Fruit fly (Drosophila melanogaster) whole organism, adult: Measurements from ENCODE around the gene Gnf1.

ENCODE experiments used
- CG12768 ChIP-seq: fragments of 200-800 bp; sonication (Bioruptor generic); optimal IDR thresholded peaks from 2 replicates; lab custom pipeline; 2017; ENCODE audit warnings: missing biosample characterization, missing genetic modification characterization, mild to moderate bottlenecking, moderate library complexity, missing genetic modification reagents
- CG14711 ChIP-seq: fragments of 200-800 bp; sonication (Bioruptor generic); optimal IDR thresholded peaks from 2 replicates; lab custom pipeline; 2018; ENCODE audit warnings: missing biosample characterization, mild to moderate bottlenecking, missing genetic modification characterization, moderate library complexity
- CG33017 ChIP-seq: fragments of 200-800 bp; sonication (Bioruptor generic); optimal IDR thresholded peaks from 2 replicates; lab custom pipeline; 2018; ENCODE audit warnings: missing biosample characterization, mild to moderate bottlenecking, missing genetic modification characterization, moderate library complexity
- CG5204 ChIP-seq: fragments of 200-800 bp; sonication (Bioruptor generic); optimal IDR thresholded peaks from 2 replicates; lab custom pipeline; 2016; ENCODE audit warnings: missing biosample characterization, missing genetic modification characterization
- CG7045 ChIP-seq: fragments of 200-800 bp; sonication (Bioruptor generic); optimal IDR thresholded peaks from 2 replicates; lab custom pipeline; 2017; ENCODE audit warnings: missing biosample characterization, mild to moderate bottlenecking, missing genetic modification characterization
- Clk ChIP-seq: fragments of 200-800 bp; sonication (Bioruptor generic); optimal IDR thresholded peaks from 2 replicates; lab custom pipeline; 2017; ENCODE audit warnings: missing biosample characterization, missing genetic modification characterization
- Hr96 ChIP-seq: fragments of 200-800 bp; sonication (Bioruptor generic); optimal IDR thresholded peaks from 2 replicates; lab custom pipeline; 2016; ENCODE audit warnings: missing biosample characterization, missing genetic modification characterization
- bab1 ChIP-seq: fragments of 200-800 bp; sonication (Bioruptor generic); optimal IDR thresholded peaks from 3 replicates; lab custom pipeline; 2019; ENCODE audit warnings: missing biosample characterization, mild to moderate bottlenecking, missing genetic modification characterization, moderate library complexity
- cnc ChIP-seq, 2 experiments: fragments of >200 bp; optimal IDR thresholded peaks; 2 replicates each; lab custom pipeline; 2017
- kay ChIP-seq: fragments of 200-800 bp; sonication (Bioruptor generic); peaks from one replicate; lab custom pipeline; 2016; ENCODE audit warnings: missing biosample characterization, missing genetic modification characterization, borderline replicate concordance
- tj ChIP-seq: fragments of 200-800 bp; sonication (Bioruptor generic); optimal IDR thresholded peaks from 3 replicates; lab custom pipeline; 2017; ENCODE audit warnings: missing biosample characterization, mild to moderate bottlenecking, missing genetic modification characterization, moderate library complexity
- toe ChIP-seq: fragments of 200-800 bp; sonication (Bioruptor generic); optimal IDR thresholded peaks from 2 replicates; lab custom pipeline; 2016; ENCODE audit warnings: missing biosample characterization, missing genetic modification characterization

DNA sequence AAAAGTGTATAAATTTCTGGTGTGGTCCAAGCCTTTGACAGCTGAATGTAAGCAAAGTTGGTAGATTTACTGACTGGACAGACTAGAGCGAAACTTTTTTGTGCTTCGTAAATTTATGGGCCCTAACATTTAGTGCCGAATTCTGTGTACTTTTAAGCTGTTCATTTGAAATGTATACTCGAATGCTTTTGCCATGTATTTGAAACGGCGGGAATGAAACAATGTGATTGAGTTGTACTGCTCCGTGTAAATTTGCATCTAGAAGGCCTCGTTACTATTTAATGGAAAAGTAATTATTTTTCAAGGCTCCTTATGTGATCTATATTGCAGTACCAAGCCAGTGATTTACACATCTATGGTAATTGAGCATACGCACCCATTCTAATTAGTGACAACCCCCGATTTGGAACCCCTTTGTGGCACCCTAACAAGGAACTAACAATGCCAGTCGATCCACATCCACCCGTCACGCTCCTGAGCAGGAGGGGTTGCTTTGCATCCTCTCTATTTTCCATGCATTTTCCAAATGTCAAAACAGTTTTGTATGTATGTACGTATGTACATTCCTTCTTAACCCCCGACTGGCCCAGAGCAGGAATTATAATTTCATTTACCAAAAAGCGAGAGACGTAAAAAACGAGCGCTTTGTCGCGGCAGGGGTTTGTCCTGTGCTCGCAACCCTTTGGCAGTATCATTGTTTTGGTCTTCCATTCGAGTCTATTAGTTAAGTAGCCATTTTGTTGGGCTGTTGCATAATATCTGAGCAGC is 47.7 kb upstream of the Gnf1 start:
- TF ChIP-seq bab1 (GFP tag; lab: Kevin White, UChicago) (no peak), CG33017 (tag; lab: Kevin White, UChicago) (no peak), tj (GFP tag; lab: Kevin White, UChicago) (no peak), CG14711 (tag; lab: Kevin White, UChicago) (no peak), CG12768 (GFP tag; lab: Kevin White, UChicago) (no peak), kay (GFP tag; lab: Kevin White, UChicago) (no peak), CG5204 (GFP tag; lab: Kevin White, UChicago) (no peak), toe (GFP tag; lab: Kevin White, UChicago) (no peak), Hr96 (GFP tag; lab: Kevin White, UChicago) (no peak), CG7045 (no peak), Clk (GFP tag; lab: Kevin White, UChicago) (no peak), cnc (optimal IDR thresholded peaks at IDR 0.05; lab: Kevin White, UChicago) (no peak)
